Fruit fly (Drosophila melanogaster): ENCODE results near the gene SNF4Agamma.

- TF ChIP-seq fd3F (GFP tag; optimal IDR thresholded peaks at IDR 0.05) (no peak), CG11504 (tag; optimal IDR thresholded peaks at IDR 0.05) (no peak), aop (GFP tag; IDR thresholded peaks at IDR 0.05) (no peak), CG18619 (GFP tag; optimal IDR thresholded peaks at IDR 0.05) (no peak), chn (GFP tag; optimal IDR thresholded peaks at IDR 0.05) (no peak), Ssrp (tag; optimal IDR thresholded peaks at IDR 0.05) (no peak), CG32767 (GFP tag; IDR thresholded peaks at IDR 0.05) (no peak), CG11560 (tag; IDR thresholded peaks at IDR 0.05) (no peak), CG13424 (tag; optimal IDR thresholded peaks at IDR 0.05) (no peak), Lpt (GFP tag; optimal IDR thresholded peaks at IDR 0.05) (no peak)
Measured at dm6 chr3R:21181957-21182356, 41.4 kb downstream of the SNF4Agamma start.
